Worm (Caenorhabditis elegans): ENCODE data around the gene zipt-13.

DNA sequence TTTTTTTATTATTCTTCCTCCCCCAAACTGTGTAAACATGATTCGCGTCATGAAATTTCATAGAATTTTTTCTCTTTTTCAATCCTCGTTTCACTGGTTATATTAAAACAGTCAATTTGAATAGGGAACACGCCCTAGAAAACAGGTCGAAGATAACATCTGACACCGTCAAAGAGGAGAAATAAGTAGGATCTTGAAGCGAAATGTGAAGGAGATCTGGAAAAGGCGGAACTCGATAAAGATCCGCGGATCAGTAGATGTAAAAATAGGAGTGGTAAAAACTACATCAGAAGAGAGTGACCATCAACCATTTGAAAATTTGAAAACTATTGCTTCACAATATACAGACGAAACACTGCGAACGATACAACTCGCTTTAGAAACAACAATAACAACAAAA is 9.5 kb downstream of the zipt-13 start:
- TF ChIP-seq ztf-23 (GFP tag; IDR thresholded peaks at IDR 0.05) (no peak), cog-1 (tag; optimal IDR thresholded peaks at IDR 0.05) (no peak), klf-2 (GFP tag; conservative IDR thresholded peaks at IDR 0.05) (no peak), flt-1 (GFP tag; IDR thresholded peaks at IDR 0.05) (no peak), T22C8.4 (GFP tag; IDR thresholded peaks at IDR 0.05) (no peak)
